Fruit fly (Drosophila melanogaster) whole organism, wandering third instar larva: ENCODE data around the gene CG11779.

Experiments used
- Abd-B ChIP-seq: fragments of >200 bp; optimal IDR thresholded peaks from 2 replicates; lab custom pipeline; 2017; ENCODE audit warnings: missing biosample characterization, missing genetic modification characterization
- CrebA ChIP-seq: fragments of 200-800 bp; sonication (Bioruptor generic); optimal IDR thresholded peaks from 2 replicates; lab custom pipeline; 2016; ENCODE audit warnings: missing biosample characterization, mild to moderate bottlenecking, missing genetic modification characterization, borderline replicate concordance
- Dfd ChIP-seq: fragments of >200 bp; optimal IDR thresholded peaks from 2 replicates; lab custom pipeline; 2017; ENCODE audit warnings: missing biosample characterization, missing genetic modification characterization
- Hr78 ChIP-seq: fragments of >200 bp; optimal IDR thresholded peaks from 2 replicates; lab custom pipeline; 2017; ENCODE audit warnings: missing biosample characterization, missing genetic modification characterization
- Hr83 ChIP-seq: fragments of 200-300 bp; sonication (Bioruptor generic); optimal IDR thresholded peaks from 2 replicates; lab custom pipeline; 2016; ENCODE audit warnings: missing biosample characterization, mild to moderate bottlenecking, missing genetic modification characterization, moderate library complexity; ENCODE audit not compliant: poor library complexity, severe bottlenecking
- Mio ChIP-seq: sonication (Bioruptor generic); optimal IDR thresholded peaks from 2 replicates; lab custom pipeline; 2016; ENCODE audit warnings: missing biosample characterization, missing genetic modification characterization
- Myc ChIP-seq: fragments of >200 bp; optimal IDR thresholded peaks from 2 replicates; lab custom pipeline; 2017
- OdsH ChIP-seq: fragments of 200-800 bp; sonication (Bioruptor generic); optimal IDR thresholded peaks from 2 replicates; lab custom pipeline; 2016; ENCODE audit warnings: missing biosample characterization, mild to moderate bottlenecking, missing genetic modification characterization
- Rel ChIP-seq, 2 experiments: fragments of 200-800 bp; sonication (Bioruptor generic) in 1 of 2; optimal IDR thresholded peaks; 2 replicates in 1 of 2; 3 replicates in 1 of 2; lab custom pipeline; 2016 to 2019; ENCODE audit warnings: mild to moderate bottlenecking in 2 of 2, missing biosample characterization in 2 of 2, missing genetic modification characterization in 2 of 2, moderate library complexity in 1 of 2
- Vsx2 ChIP-seq: fragments of 200-300, 225-300 bp; sonication (Bioruptor generic); optimal IDR thresholded peaks from 2 replicates; lab custom pipeline; 2018; ENCODE audit warnings: missing biosample characterization, missing genetic modification characterization; ENCODE audit not compliant: partially characterized antibody
- dmrt93B ChIP-seq: fragments of 200-800 bp; sonication (Bioruptor generic); optimal IDR thresholded peaks from 2 replicates; lab custom pipeline; 2018; ENCODE audit warnings: missing biosample characterization, mild to moderate bottlenecking, missing genetic modification characterization
- pan ChIP-seq: fragments of >200 bp; optimal IDR thresholded peaks from 2 replicates; lab custom pipeline; 2017
- psq ChIP-seq: fragments of 200-800 bp; sonication (Bioruptor generic); optimal IDR thresholded peaks from 3 replicates; lab custom pipeline; 2017; ENCODE audit warnings: missing biosample characterization, mild to moderate bottlenecking, missing genetic modification characterization, moderate library complexity
- tai ChIP-seq: sonication (Bioruptor generic); optimal IDR thresholded peaks from 2 replicates; lab custom pipeline; 2016; ENCODE audit warnings: missing biosample characterization, missing genetic modification characterization

- TF ChIP-seq pan (lab: Kevin White, UChicago) (no peak), OdsH (GFP tag; lab: Kevin White, UChicago) (no peak), tai (GFP tag; lab: Kevin White, UChicago) (no peak), Abd-B (no peak), Rel (GFP tag; optimal IDR thresholded peaks at IDR 0.05; lab: Kevin White, UChicago) (peak; percentile 58), Rel (tag; optimal IDR thresholded peaks at IDR 0.05; lab: Kevin White, UChicago) (peak; percentile 37), Myc (no peak), Mio (GFP tag; lab: Kevin White, UChicago) (no peak), Hr78 (GFP tag; lab: Kevin White, UChicago) (no peak), Vsx2 (peak; percentile 78), Hr83 (GFP tag; lab: Kevin White, UChicago) (no peak), CrebA (GFP tag; lab: Kevin White, UChicago) (peak; percentile 80), dmrt93B (no peak), psq (peak; percentile 80), Dfd (GFP tag; lab: Kevin White, UChicago) (no peak)
Measured at dm6 chr3R:19165620-19166055, 6.0 kb upstream of the CG11779 start.
